Fruit fly (Drosophila melanogaster): ENCODE measurements around the gene RpL4.

RpL4 gene

dm6 chr3R:27925000-27925970 is 2.7 kb downstream of the RpL4 start, which contains the start of gene mino (continued):
- TF ChIP-seq Sox14 (GFP tag; optimal IDR thresholded peaks at IDR 0.05) (peak; percentile 82), Gug (GFP tag; IDR thresholded peaks at IDR 0.05) (no peak), CG8319 (GFP tag; optimal IDR thresholded peaks at IDR 0.05) (no peak), CG6163 (GFP tag; IDR thresholded peaks at IDR 0.05) (peak; percentile 67; the same call in 2 of the 3 replicates), Blimp-1 (GFP tag; optimal IDR thresholded peaks at IDR 0.05) (no peak), dac (GFP tag; optimal IDR thresholded peaks at IDR 0.05) (no peak), CG6276 (GFP tag; optimal IDR thresholded peaks at IDR 0.05) (no peak), Lpt (GFP tag; optimal IDR thresholded peaks at IDR 0.05) (no peak), CG10631 (GFP tag; optimal IDR thresholded peaks at IDR 0.05) (no peak), Hr4 (GFP tag; optimal IDR thresholded peaks at IDR 0.05) (no peak)

dm6 chr3R:27925971-27926533 is 3.4 kb downstream of the RpL4 start:
- TF ChIP-seq achi (GFP tag; optimal IDR thresholded peaks at IDR 0.05) (no peak), CG6792 (GFP tag; optimal IDR thresholded peaks at IDR 0.05) (peak; percentile 34), Blimp-1 (GFP tag; optimal IDR thresholded peaks at IDR 0.05) (no peak), Hr4 (GFP tag; optimal IDR thresholded peaks at IDR 0.05) (peak; percentile 44), esn (GFP tag; optimal IDR thresholded peaks at IDR 0.05) (peak; percentile 38), CG6163 (GFP tag; IDR thresholded peaks at IDR 0.05) (peak; percentile 7; the same call in 1 of the 3 replicates), Sox102F (GFP tag; optimal IDR thresholded peaks at IDR 0.05) (no peak), Smox (GFP tag; optimal IDR thresholded peaks at IDR 0.05) (no peak), CG15336 (GFP tag; IDR thresholded peaks at IDR 0.05) (no peak), Eip75B (GFP tag; optimal IDR thresholded peaks at IDR 0.05) (no peak), dac (GFP tag; optimal IDR thresholded peaks at IDR 0.05) (no peak), dsx (GFP tag; optimal IDR thresholded peaks at IDR 0.05; ENCODE audit: poor library complexity, severe bottlenecking) (no peak), salr (GFP tag; optimal IDR thresholded peaks at IDR 0.05) (peak in 1 of 2 experiments; percentile 52), Hr38 (GFP tag; optimal IDR thresholded peaks at IDR 0.05) (no peak), CG31627 (GFP tag; optimal IDR thresholded peaks at IDR 0.05) (peak; percentile 35), CG16779 (tag; optimal IDR thresholded peaks at IDR 0.05) (no peak), CG10631 (GFP tag; optimal IDR thresholded peaks at IDR 0.05) (peak; percentile 40), eg (GFP tag; IDR thresholded peaks at IDR 0.05) (no peak; the same call in 2 of the 3 replicates), CG1621 (tag; optimal IDR thresholded peaks at IDR 0.05) (no peak), Lpt (GFP tag; optimal IDR thresholded peaks at IDR 0.05) (no peak), CG32006 (GFP tag; optimal IDR thresholded peaks at IDR 0.05) (peak; percentile 62), CG7368 (GFP tag; optimal IDR thresholded peaks at IDR 0.05) (no peak), Hr39 (GFP tag; optimal IDR thresholded peaks at IDR 0.05) (peak; percentile 8), cyc (GFP tag; optimal IDR thresholded peaks at IDR 0.05) (peak; percentile 27), vri (GFP tag; optimal IDR thresholded peaks at IDR 0.05) (no peak), Sox14 (GFP tag; optimal IDR thresholded peaks at IDR 0.05) (no peak), fkh (GFP tag; optimal IDR thresholded peaks at IDR 0.05) (no peak), Met (GFP tag; optimal IDR thresholded peaks at IDR 0.05) (no peak), topi (GFP tag; optimal IDR thresholded peaks at IDR 0.05) (no peak), Eip93F (GFP tag; optimal IDR thresholded peaks at IDR 0.05) (no peak), CG10669 (GFP tag; optimal IDR thresholded peaks at IDR 0.05) (no peak), CG9139 (GFP tag; optimal IDR thresholded peaks at IDR 0.05) (no peak), fd59A (GFP tag; optimal IDR thresholded peaks at IDR 0.05) (peak; percentile 10), CG6854 (GFP tag; optimal IDR thresholded peaks at IDR 0.05) (no peak), fd85E (GFP tag; optimal IDR thresholded peaks at IDR 0.05) (no peak), OdsH (GFP tag; optimal IDR thresholded peaks at IDR 0.05) (no peak), lz (GFP tag; optimal IDR thresholded peaks at IDR 0.05) (peak; percentile 1), CG11762 (GFP tag; optimal IDR thresholded peaks at IDR 0.05; ENCODE audit: insufficient read depth) (no peak), CG3032 (tag; optimal IDR thresholded peaks at IDR 0.05) (peak; percentile 26), svp (GFP tag) (peak; percentile 61), CG8319 (GFP tag; optimal IDR thresholded peaks at IDR 0.05) (no peak), pdm3 (GFP tag; optimal IDR thresholded peaks at IDR 0.05) (no peak), CG8632 (GFP tag; optimal IDR thresholded peaks at IDR 0.05) (no peak), CG6808 (GFP tag; optimal IDR thresholded peaks at IDR 0.05) (no peak)

All from whole organism, prepupa.